Worm (Caenorhabditis elegans): Measurements from ENCODE around the gene C06G4.4.

DNA sequence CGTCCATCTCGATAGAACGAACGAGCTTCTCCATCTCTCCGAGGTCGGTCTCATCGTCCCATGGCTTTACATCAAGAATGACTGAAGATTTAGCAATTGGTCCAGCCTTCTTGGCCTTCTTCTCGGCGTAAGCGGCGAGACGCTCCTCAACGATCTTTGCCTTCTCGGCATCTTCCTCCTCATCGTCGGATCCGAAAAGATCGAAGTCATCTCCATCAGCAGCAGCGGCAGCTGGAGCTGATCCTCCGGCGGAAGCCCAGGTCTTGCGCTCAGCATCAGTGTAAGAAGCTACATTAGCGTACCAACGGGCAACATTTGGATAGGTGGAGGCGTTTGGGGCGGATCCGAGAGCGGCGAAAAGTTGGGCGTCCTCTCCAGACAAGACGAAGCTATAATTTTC is 4.9 kb downstream of the C06G4.4 start:
- TF ChIP-seq him-1 (tag; optimal IDR thresholded peaks at IDR 0.05) (no peak), dao-5 (tag; optimal IDR thresholded peaks at IDR 0.05) (no peak)

All from whole organism, L4/young adult.